Fruit fly (Drosophila melanogaster) whole organism, embryonic: ENCODE data around the gene Non3.

Source experiments
- Antp ChIP-seq: fragments of 200-800 bp; sonication (Bioruptor generic); optimal IDR thresholded peaks from 3 replicates; lab custom pipeline; 2016; ENCODE audit warnings: missing biosample characterization, missing genetic modification characterization
- Atf6 ChIP-seq: fragments of 200-800 bp; sonication (Bioruptor generic); IDR thresholded peaks from 2 replicates; pipeline ENCODE4 v1.3.6; 2022; ENCODE audit warnings: missing biosample characterization, missing genetic modification characterization
- Bteb2 ChIP-seq: fragments of 200-800 bp; sonication (Bioruptor generic); optimal IDR thresholded peaks from 2 replicates; lab custom pipeline; 2016; ENCODE audit warnings: missing biosample characterization, missing genetic modification characterization
- CG10431 ChIP-seq: fragments of 200-800 bp; sonication (Bioruptor generic); optimal IDR thresholded peaks from 3 replicates; lab custom pipeline; 2018; ENCODE audit warnings: missing biosample characterization, mild to moderate bottlenecking, missing genetic modification characterization
- CG10654 ChIP-seq: fragments of 200-800 bp; sonication (Bioruptor generic); optimal IDR thresholded peaks from 2 replicates; lab custom pipeline; 2016; ENCODE audit warnings: missing biosample characterization, missing genetic modification characterization
- CG11456 ChIP-seq: fragments of 200-800 bp; sonication (Bioruptor generic); IDR thresholded peaks from 3 replicates; pipeline ENCODE4 v1.3.6; 2022; ENCODE audit warnings: missing biosample characterization, missing genetic modification characterization
- CG11504 ChIP-seq: fragments of 200-800 bp; sonication (Bioruptor generic); optimal IDR thresholded peaks from 3 replicates; lab custom pipeline; 2019; ENCODE audit warnings: missing biosample characterization, mild to moderate bottlenecking, missing genetic modification characterization, moderate library complexity
- CG11560 ChIP-seq: fragments of 200-800 bp; sonication (Bioruptor generic); IDR thresholded peaks from 3 replicates; pipeline ENCODE4 v1.3.6; 2022; ENCODE audit warnings: missing biosample characterization, missing genetic modification characterization
- CG12155 ChIP-seq: fragments of 200-800 bp; sonication (Bioruptor generic); optimal IDR thresholded peaks from 3 replicates; lab custom pipeline; 2016; ENCODE audit warnings: missing biosample characterization, missing genetic modification characterization
- CG14014 ChIP-seq: fragments of 200-800 bp; sonication (Bioruptor generic); IDR thresholded peaks from 2 replicates; pipeline ENCODE4 v1.3.6; 2022; ENCODE audit warnings: missing biosample characterization, missing genetic modification characterization
- CG14050 ChIP-seq: fragments of 200-800 bp; sonication (Bioruptor generic); IDR thresholded peaks from 3 replicates; pipeline ENCODE4 v1.3.6; 2022; ENCODE audit warnings: missing biosample characterization, missing genetic modification characterization
- CG14667 ChIP-seq: fragments of 200-800 bp; sonication (Bioruptor generic); IDR thresholded peaks from 2 replicates; pipeline ENCODE4 v1.3.6; 2022; ENCODE audit warnings: missing biosample characterization, missing genetic modification characterization
- CG15601 ChIP-seq: fragments of 200-800 bp; sonication (Bioruptor generic); optimal IDR thresholded peaks from 3 replicates; lab custom pipeline; 2019; ENCODE audit warnings: missing biosample characterization, mild to moderate bottlenecking, missing genetic modification characterization, moderate library complexity
- CG2116 ChIP-seq: fragments of 200-800 bp; sonication (Bioruptor generic); optimal IDR thresholded peaks from 3 replicates; lab custom pipeline; 2018; ENCODE audit warnings: missing biosample characterization, mild to moderate bottlenecking, missing genetic modification characterization
- CG2678 ChIP-seq: fragments of 200-800 bp; sonication (Bioruptor generic); optimal IDR thresholded peaks from 3 replicates; lab custom pipeline; 2019; ENCODE audit warnings: missing biosample characterization, mild to moderate bottlenecking, missing genetic modification characterization, moderate library complexity
- CG31441 ChIP-seq: fragments of 200-800 bp; sonication (Bioruptor generic); IDR thresholded peaks from 2 replicates; pipeline ENCODE4 v1.3.6; 2022; ENCODE audit warnings: missing biosample characterization, missing genetic modification characterization
- CG3847 ChIP-seq: fragments of 200-800 bp; sonication (Bioruptor generic); IDR thresholded peaks from 2 replicates; pipeline ENCODE4 v1.3.6; 2022; ENCODE audit warnings: missing biosample characterization, missing genetic modification characterization
- CG42726 ChIP-seq: fragments of 200-800 bp; sonication (Bioruptor generic); IDR thresholded peaks from 2 replicates; pipeline ENCODE4 v1.3.6; 2022; ENCODE audit warnings: missing biosample characterization, missing genetic modification characterization; ENCODE audit not compliant: partially characterized antibody
- CG4730 ChIP-seq: fragments of 200-800 bp; sonication (Bioruptor generic); IDR thresholded peaks from 2 replicates; pipeline ENCODE4 v1.3.6; 2022; ENCODE audit warnings: missing biosample characterization, missing genetic modification characterization
- CG4820 ChIP-seq: fragments of 200-800 bp; sonication (Bioruptor generic); optimal IDR thresholded peaks from 3 replicates; lab custom pipeline; 2016; ENCODE audit warnings: missing biosample characterization, missing genetic modification characterization
- CG6765 ChIP-seq: fragments of 200-800 bp; sonication (Bioruptor generic); optimal IDR thresholded peaks from 3 replicates; lab custom pipeline; 2017; ENCODE audit warnings: missing biosample characterization, mild to moderate bottlenecking, missing genetic modification characterization
- CG6813 ChIP-seq: fragments of 200-800 bp; sonication (Bioruptor generic); optimal IDR thresholded peaks from 2 replicates; lab custom pipeline; 2017; ENCODE audit warnings: missing biosample characterization, missing genetic modification characterization, mild to moderate bottlenecking, moderate library complexity, missing genetic modification reagents
- CG7271 ChIP-seq: fragments of 200-800 bp; sonication (Bioruptor generic); optimal IDR thresholded peaks from 2 replicates; lab custom pipeline; 2018; ENCODE audit warnings: missing biosample characterization, mild to moderate bottlenecking, missing genetic modification characterization, moderate library complexity
- CG7372 ChIP-seq: fragments of 200-800 bp; sonication (Bioruptor generic); IDR thresholded peaks from 2 replicates; pipeline ENCODE4 v1.3.6; 2022; ENCODE audit warnings: missing biosample characterization, missing genetic modification characterization
- D19A ChIP-seq: fragments of 200-800 bp; optimal IDR thresholded peaks from 3 replicates; lab custom pipeline; 2019; ENCODE audit warnings: missing biosample characterization, mild to moderate bottlenecking, missing genetic modification characterization, moderate library complexity
- E2f1 ChIP-seq: fragments of 200-800 bp; sonication (Bioruptor generic); IDR thresholded peaks from 2 replicates; pipeline ENCODE4 v1.3.6; 2022; ENCODE audit warnings: missing biosample characterization, missing genetic modification characterization
- Hr39 ChIP-seq: fragments of >200 bp; optimal IDR thresholded peaks from 2 replicates; lab custom pipeline; 2017
- Hsf ChIP-seq: fragments of 200-800 bp; sonication (Bioruptor generic); optimal IDR thresholded peaks from 3 replicates; lab custom pipeline; 2016; ENCODE audit warnings: missing biosample characterization, missing genetic modification characterization
- Mrtf ChIP-seq: fragments of 200-800 bp; sonication (Bioruptor generic); IDR thresholded peaks from 3 replicates; pipeline ENCODE4 v1.3.6; 2022; ENCODE audit warnings: missing biosample characterization, missing genetic modification characterization
- Nf-YA ChIP-seq: fragments of 200-800 bp; sonication (Bioruptor generic); IDR thresholded peaks from 2 replicates; pipeline ENCODE4 v1.3.6; 2022; ENCODE audit warnings: missing biosample characterization, missing genetic modification characterization
- Oaz ChIP-seq: fragments of 200-800 bp; sonication (Bioruptor generic); IDR thresholded peaks from 2 replicates; pipeline ENCODE4 v1.3.6; 2022; ENCODE audit warnings: missing biosample characterization, missing genetic modification characterization
- Scr ChIP-seq: fragments of 200-800 bp; sonication (Bioruptor generic); IDR thresholded peaks from 2 replicates; pipeline ENCODE4 v1.3.6; 2022; ENCODE audit warnings: missing biosample characterization, missing genetic modification characterization; ENCODE audit not compliant: partially characterized antibody
- TFAM ChIP-seq: fragments of 200-800 bp; sonication (Bioruptor generic); optimal IDR thresholded peaks from 2 replicates; lab custom pipeline; 2017; ENCODE audit warnings: missing biosample characterization, missing genetic modification characterization, inconsistent platforms
- ac ChIP-seq: fragments of 200-800 bp; sonication (Bioruptor generic); optimal IDR thresholded peaks from 3 replicates; lab custom pipeline; 2017; ENCODE audit warnings: missing biosample characterization, mild to moderate bottlenecking, missing genetic modification characterization
- bbx ChIP-seq: fragments of 200-800 bp; sonication (Bioruptor generic); IDR thresholded peaks from 2 replicates; pipeline ENCODE4 v1.3.6; 2022; ENCODE audit warnings: missing biosample characterization, missing genetic modification characterization; ENCODE audit not compliant: partially characterized antibody
- bcd ChIP-seq: fragments of 200-800 bp; sonication (Bioruptor generic); optimal IDR thresholded peaks from 2 replicates; lab custom pipeline; 2017; ENCODE audit warnings: missing biosample characterization, mild to moderate bottlenecking, missing genetic modification characterization
- dmrt99B ChIP-seq: fragments of 200-800 bp; sonication (Bioruptor generic); optimal IDR thresholded peaks from 2 replicates; lab custom pipeline; 2018; ENCODE audit warnings: missing biosample characterization, mild to moderate bottlenecking, missing genetic modification characterization, moderate library complexity
- gro ChIP-seq: fragments of 200-800 bp; sonication (Bioruptor generic); optimal IDR thresholded peaks from 2 replicates; lab custom pipeline; 2016; ENCODE audit warnings: missing biosample characterization, missing genetic modification characterization
- gt ChIP-seq: fragments of 200-800 bp; sonication (Bioruptor generic); IDR thresholded peaks from 2 replicates; pipeline ENCODE4 v1.3.6; 2022; ENCODE audit warnings: missing biosample characterization, missing genetic modification characterization
- kah ChIP-seq: fragments of 200-800 bp; sonication (Bioruptor generic); optimal IDR thresholded peaks from 2 replicates; lab custom pipeline; 2018; ENCODE audit warnings: missing biosample characterization, mild to moderate bottlenecking, missing genetic modification characterization
- klu ChIP-seq: fragments of 200-800 bp; sonication (Bioruptor generic); IDR thresholded peaks from 2 replicates; pipeline ENCODE4 v1.3.6; 2022; ENCODE audit warnings: missing biosample characterization, missing genetic modification characterization
- mam ChIP-seq: fragments of 200-800 bp; sonication (Bioruptor generic); optimal IDR thresholded peaks from 3 replicates; lab custom pipeline; 2016; ENCODE audit warnings: missing biosample characterization, missing genetic modification characterization
- phol ChIP-seq: fragments of 200-800 bp; sonication (Bioruptor generic); optimal IDR thresholded peaks from 3 replicates; lab custom pipeline; 2018; ENCODE audit warnings: missing biosample characterization, mild to moderate bottlenecking, missing genetic modification characterization, moderate library complexity
- prd ChIP-seq, 3 experiments: fragments of >200 bp in 2 of 3; fragments of 200-800 bp in 1 of 3; sonication (Bioruptor generic) in 1 of 3; optimal IDR thresholded peaks in 2 of 3; IDR thresholded peaks in 1 of 3; 2 replicates in 2 of 3; 3 replicates in 1 of 3; pipeline versions ENCODE4 v1.3.6 to Lab custom; 2017 to 2022; ENCODE audit warnings: missing biosample characterization in 1 of 3, missing genetic modification characterization in 1 of 3
- pzg ChIP-seq: fragments of 200-800 bp; sonication (Bioruptor generic); optimal IDR thresholded peaks from 3 replicates; lab custom pipeline; 2018; ENCODE audit warnings: missing biosample characterization, mild to moderate bottlenecking, missing genetic modification characterization, moderate library complexity
- salm ChIP-seq: fragments of 200-800 bp; sonication (Bioruptor generic); optimal IDR thresholded peaks from 2 replicates; lab custom pipeline; 2018; ENCODE audit warnings: missing biosample characterization, mild to moderate bottlenecking, missing genetic modification characterization
- so ChIP-seq: fragments of 200-800 bp; sonication (Bioruptor generic); IDR thresholded peaks from 3 replicates; pipeline ENCODE4 v1.3.6; 2022; ENCODE audit warnings: missing biosample characterization, missing genetic modification characterization
- sug ChIP-seq: fragments of 200-800 bp; optimal IDR thresholded peaks from 2 replicates; lab custom pipeline; 2019; ENCODE audit warnings: missing biosample characterization, mild to moderate bottlenecking, missing genetic modification characterization, moderate library complexity
- tio ChIP-seq: fragments of 200-800 bp; sonication (Bioruptor generic); optimal IDR thresholded peaks from 2 replicates; lab custom pipeline; 2017; ENCODE audit warnings: missing biosample characterization, missing genetic modification characterization, inconsistent platforms
- usp ChIP-seq: fragments of >200 bp; optimal IDR thresholded peaks from 2 replicates; lab custom pipeline; 2017; ENCODE audit warnings: missing biosample characterization, missing genetic modification characterization
- z ChIP-seq: fragments of 200-800 bp; sonication (Bioruptor generic); IDR thresholded peaks from 3 replicates; pipeline ENCODE4 v1.3.6; 2022; ENCODE audit warnings: missing biosample characterization, missing genetic modification characterization

Non3 gene

DNA sequence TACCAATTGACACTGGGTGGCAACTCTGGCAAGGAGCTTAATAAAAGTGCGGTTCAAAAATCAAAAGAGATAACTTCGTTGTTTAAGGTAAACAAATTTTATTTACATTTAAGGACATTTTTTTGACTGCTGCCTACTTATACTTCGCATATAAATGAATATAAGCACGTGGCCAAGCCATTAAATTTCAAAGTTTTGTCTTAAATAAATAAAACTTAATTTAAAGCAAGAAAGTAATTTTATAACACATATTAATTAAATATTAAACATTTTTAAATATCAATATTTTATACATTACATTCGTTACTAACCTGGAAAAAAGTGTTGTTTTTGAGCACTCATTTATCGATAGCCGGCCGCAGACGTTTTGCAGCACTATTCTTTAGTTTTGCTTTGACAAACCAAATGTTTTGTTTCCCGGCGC is 34.8 kb upstream of the Non3 start, which contains the start of the genes CG12321 and MED17 (continued):
- TF ChIP-seq CG14050 (GFP tag; lab: Robert Waterston, UW) (peak; percentile 69), CG11560 (peak; percentile 81), CG3847 (GFP tag; lab: Robert Waterston, UW) (peak; percentile 95), bcd (peak; percentile 90), CG42726 (GFP tag; lab: Robert Waterston, UW) (no peak), CG10431 (GFP tag; lab: Kevin White, UChicago) (peak; percentile 51), CG14667 (peak; percentile 79), gro (no peak), CG11504 (tag; lab: Kevin White, UChicago) (peak; percentile 87), prd (optimal IDR thresholded peaks at IDR 0.05; lab: Kevin White, UChicago) (no peak), prd (GFP tag; IDR thresholded peaks at IDR 0.05; lab: Robert Waterston, UW) (peak; percentile 89), CG6765 (GFP tag; lab: Kevin White, UChicago) (peak; percentile 76), CG15601 (peak; percentile 81), CG10654 (GFP tag; lab: Kevin White, UChicago) (peak; percentile 87), dmrt99B (peak; percentile 77), CG31441 (GFP tag; lab: Robert Waterston, UW) (peak; percentile 87), bbx (GFP tag; lab: Robert Waterston, UW) (no peak), Scr (0 out of 2 replicates have a peak, but pooled peaks have one; percentile 16), phol (tag; lab: Kevin White, UChicago) (peak; percentile 94), CG2678 (tag; lab: Kevin White, UChicago) (peak; percentile 90), salm (tag; lab: Kevin White, UChicago) (no peak), Mrtf (GFP tag; lab: Robert Waterston, UW) (peak; percentile 73; the same call in 1 of the 3 replicates), Oaz (peak; percentile 50; the same call in 1 of the 2 replicates), z (GFP tag; lab: Robert Waterston, UW) (no peak), CG11456 (peak; percentile 92), Hsf (GFP tag; lab: Kevin White, UChicago) (peak; percentile 79), pzg (peak; percentile 46), CG7271 (tag; lab: Kevin White, UChicago) (peak; percentile 64), CG12155 (peak; percentile 90), TFAM (GFP tag; lab: Kevin White, UChicago) (no peak), so (GFP tag; lab: Robert Waterston, UW) (peak; percentile 78; the same call in 1 of the 3 replicates), tio (GFP tag; lab: Kevin White, UChicago) (peak; percentile 90), Hr39 (lab: Kevin White, UChicago) (no peak), kah (GFP tag; lab: Kevin White, UChicago) (peak; percentile 37), CG4820 (GFP tag; lab: Kevin White, UChicago) (peak; percentile 89), CG4730 (GFP tag; lab: Robert Waterston, UW) (peak; percentile 79), ac (GFP tag; lab: Kevin White, UChicago) (peak; percentile 11), CG14014 (peak; percentile 87), gt (peak; percentile 70), Nf-YA (GFP tag; lab: Robert Waterston, UW) (peak; percentile 80), mam (GFP tag; lab: Kevin White, UChicago) (peak; percentile 70), CG2116 (GFP tag; lab: Kevin White, UChicago) (peak; percentile 80), klu (GFP tag; lab: Robert Waterston, UW) (peak; percentile 91), Bteb2 (GFP tag; lab: Kevin White, UChicago) (peak; percentile 66), CG6813 (GFP tag; lab: Kevin White, UChicago) (peak; percentile 42), D19A (tag; lab: Kevin White, UChicago) (peak; percentile 76), E2f1 (peak; percentile 88), Atf6 (GFP tag; lab: Robert Waterston, UW) (peak; percentile 82), Antp (peak; percentile 19), CG7372 (GFP tag; lab: Robert Waterston, UW) (peak; percentile 87), sug (peak; percentile 81), usp (GFP tag; lab: Kevin White, UChicago) (no peak)
